Worm (Caenorhabditis elegans): ENCODE data around the gene C05G5.5.

Gene C05G5.5

DNA sequence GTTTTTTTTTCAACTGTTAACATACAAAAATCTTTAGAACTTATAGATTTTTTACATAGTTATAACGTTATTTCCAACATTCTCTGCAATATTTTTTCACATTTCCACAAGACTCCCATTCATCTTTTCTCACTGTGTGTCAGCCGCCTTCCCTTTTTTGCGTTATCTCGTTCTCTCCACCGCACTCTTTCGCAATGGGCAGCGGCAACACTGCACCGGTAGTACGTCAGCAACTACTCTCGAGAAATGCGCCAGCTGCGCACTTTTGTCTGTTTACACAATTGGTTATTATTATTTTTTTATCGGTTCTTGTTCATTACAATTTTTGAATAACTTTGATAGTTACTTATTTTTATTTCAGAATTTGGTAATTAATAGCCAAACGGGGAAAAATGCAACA lies 14.0 kb downstream of the C05G5.5 start, which contains the start of gene C05G5.2 (continued):
- TF ChIP-seq dox-1 (GFP tag; IDR thresholded peaks at IDR 0.05) (peak; percentile 95), hmg-1.2 (GFP tag; IDR thresholded peaks at IDR 0.05) (peak; percentile 56; the same call in 1 of the 2 replicates), nhr-90 (tag; optimal IDR thresholded peaks at IDR 0.05) (peak; percentile 50), tlf-1 (GFP tag; optimal IDR thresholded peaks at IDR 0.05) (peak; percentile 26), let-526 (GFP tag; IDR thresholded peaks at IDR 0.05) (0 out of 2 replicates have a peak, but pooled peaks have one; percentile 18), nfya-1 (tag; optimal IDR thresholded peaks at IDR 0.05; ENCODE audit: borderline replicate concordance, insufficient read depth) (no peak), pha-4 (tag; optimal IDR thresholded peaks at IDR 0.05) (peak; percentile 91), bed-2 (GFP tag; IDR thresholded peaks at IDR 0.05) (no peak), unc-130 (GFP tag; optimal IDR thresholded peaks at IDR 0.05) (no peak), B0019.2 (GFP tag; conservative IDR thresholded peaks at IDR 0.05) (no peak), rec-8 (tag; optimal IDR thresholded peaks at IDR 0.05) (no peak), F37B4.10 (GFP tag; IDR thresholded peaks at IDR 0.05) (no peak), unc-62 (GFP tag; optimal IDR thresholded peaks at IDR 0.05) (peak; percentile 73), rcor-1 (GFP tag; IDR thresholded peaks at IDR 0.05) (0 out of 2 replicates have a peak, but pooled peaks have one; percentile 38), lin-35 (GFP tag; optimal IDR thresholded peaks at IDR 0.05) (peak in 1 of 3 experiments; percentile 78), Y53G8AR.9 (GFP tag; conservative IDR thresholded peaks at IDR 0.05) (peak; percentile 41; the same call in 1 of the 2 replicates), hmg-20 (GFP tag; IDR thresholded peaks at IDR 0.05) (0 out of 2 replicates have a peak, but pooled peaks have one; percentile 30), ceh-27 (GFP tag; optimal IDR thresholded peaks at IDR 0.05) (peak; percentile 92), attf-5 (GFP tag; optimal IDR thresholded peaks at IDR 0.05) (peak; percentile 96), F57A8.1 (GFP tag; optimal IDR thresholded peaks at IDR 0.05) (peak; percentile 4), dpl-1 (GFP tag; optimal IDR thresholded peaks at IDR 0.05) (peak; percentile 8), zfh-2 (GFP tag; conservative IDR thresholded peaks at IDR 0.05) (peak; percentile 98)

ce11 chrX:14745218-14745617 lies 15.7 kb downstream of the C05G5.5 start:
- TF ChIP-seq ets-4 (GFP tag; optimal IDR thresholded peaks at IDR 0.05) (no peak), snpc-1.3 (tag; optimal IDR thresholded peaks at IDR 0.05; ENCODE audit: insufficient read depth) (no peak), xnd-1 (tag; optimal IDR thresholded peaks at IDR 0.05) (no peak), dox-1 (GFP tag; IDR thresholded peaks at IDR 0.05) (no peak), bed-1 (GFP tag; IDR thresholded peaks at IDR 0.05) (no peak), lin-35 (GFP tag; optimal IDR thresholded peaks at IDR 0.05) (no peak), ceh-40 (GFP tag; IDR thresholded peaks at IDR 0.05) (no peak), lsl-1 (GFP tag; optimal IDR thresholded peaks at IDR 0.05) (no peak), F49E8.2 (tag; optimal IDR thresholded peaks at IDR 0.05; ENCODE audit: insufficient read depth) (no peak), nhr-179 (tag; optimal IDR thresholded peaks at IDR 0.05) (no peak), nhr-27 (tag; optimal IDR thresholded peaks at IDR 0.05) (no peak), madf-10 (tag; optimal IDR thresholded peaks at IDR 0.05) (no peak), madf-3 (GFP tag; IDR thresholded peaks at IDR 0.05) (no peak), B0035.1 (tag; optimal IDR thresholded peaks at IDR 0.05) (no peak)

- TF ChIP-seq nfya-1 (tag; optimal IDR thresholded peaks at IDR 0.05; ENCODE audit: borderline replicate concordance, insufficient read depth) (no peak), ceh-27 (GFP tag; optimal IDR thresholded peaks at IDR 0.05) (no peak), aptf-3 (GFP tag; IDR thresholded peaks at IDR 0.05) (no peak), ztf-26 (tag; optimal IDR thresholded peaks at IDR 0.05) (no peak), egl-44 (GFP tag; IDR thresholded peaks at IDR 0.05) (no peak), hlh-26 (GFP tag; conservative IDR thresholded peaks at IDR 0.05) (no peak), Y95B8A.8 (GFP tag; IDR thresholded peaks at IDR 0.05) (no peak), zfh-2 (GFP tag; conservative IDR thresholded peaks at IDR 0.05) (peak; percentile 89), egrh-3 (GFP tag; IDR thresholded peaks at IDR 0.05) (peak; percentile 79), nhr-80 (tag; optimal IDR thresholded peaks at IDR 0.05) (peak; percentile 63), snpc-4 (GFP tag; optimal IDR thresholded peaks at IDR 0.05) (no peak), snpc-4 (tag; optimal IDR thresholded peaks at IDR 0.05) (peak in 3 of 4 experiments; percentile 15 to 67 (median 57)), sea-2 (GFP tag; IDR thresholded peaks at IDR 0.05) (no peak), rpc-1 (optimal IDR thresholded peaks at IDR 0.05) (no peak), rpc-1 (tag; optimal IDR thresholded peaks at IDR 0.05) (no peak), nfyb-1 (GFP tag; IDR thresholded peaks at IDR 0.05) (no peak), sdz-38 (tag; optimal IDR thresholded peaks at IDR 0.05) (no peak)
These were observed 16.4 kb downstream of the C05G5.5 start for ce11 chrX:14744496-14744895.
